Fruit fly (Drosophila melanogaster): ENCODE results near the gene gukh.

DNA sequence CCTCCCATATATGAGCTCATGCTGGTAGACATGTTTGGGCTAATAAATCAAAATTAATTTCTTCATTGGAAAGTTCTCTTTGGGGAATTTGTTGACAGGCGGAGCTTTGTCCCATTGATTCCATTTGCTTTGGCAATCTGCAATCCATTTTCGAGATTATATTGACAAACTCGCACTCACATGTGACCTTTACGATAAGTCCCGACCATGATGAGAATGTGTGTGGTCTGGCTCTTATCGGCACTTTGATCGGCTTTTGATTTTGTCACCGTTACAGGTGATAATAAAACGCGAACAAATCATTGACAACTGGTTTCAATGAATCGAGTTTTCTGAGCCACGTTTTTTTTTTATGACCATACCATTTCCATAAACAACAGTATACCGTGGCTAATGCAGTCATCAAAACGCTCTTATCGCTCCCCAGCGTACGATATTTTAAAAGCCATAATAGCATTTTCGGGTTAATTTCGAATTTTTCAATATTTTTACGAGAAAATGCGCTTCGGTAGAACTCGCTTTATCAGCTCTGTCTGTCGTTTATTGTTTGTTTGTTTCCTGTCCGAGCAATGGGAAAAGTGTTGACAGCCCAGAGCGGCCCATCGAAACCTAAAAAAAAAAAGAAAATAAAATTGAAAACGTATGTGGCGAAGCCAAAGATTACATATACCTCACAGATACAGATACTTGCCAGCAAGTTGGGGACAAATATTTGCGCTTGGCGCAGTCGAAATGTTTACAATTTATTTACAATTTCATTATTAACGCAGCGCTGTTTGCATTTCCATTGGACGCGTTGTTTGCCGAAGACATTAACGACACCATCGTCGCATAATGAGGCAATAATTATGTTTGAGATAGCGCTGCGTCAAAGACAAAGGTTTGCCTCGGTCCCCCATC, 13.8 kb downstream of the gukh start:
- TF ChIP-seq Sox102F (GFP tag; optimal IDR thresholded peaks at IDR 0.05) (peak; percentile 35), cyc (GFP tag; optimal IDR thresholded peaks at IDR 0.05) (no peak), CG16779 (tag; optimal IDR thresholded peaks at IDR 0.05) (no peak), pdm3 (GFP tag; optimal IDR thresholded peaks at IDR 0.05) (no peak), Eip75B (GFP tag; optimal IDR thresholded peaks at IDR 0.05) (no peak), OdsH (GFP tag; optimal IDR thresholded peaks at IDR 0.05) (no peak), CG7368 (GFP tag; optimal IDR thresholded peaks at IDR 0.05) (no peak), fd59A (GFP tag; optimal IDR thresholded peaks at IDR 0.05) (no peak), acj6 (GFP tag; optimal IDR thresholded peaks at IDR 0.05) (no peak), CG11294 (GFP tag; IDR thresholded peaks at IDR 0.05) (no peak)

All from whole organism, prepupa.